Fruit fly (Drosophila melanogaster) Kc167 (cell line): ENCODE measurements around the gene IscU.

Experiments
- Myc ChIP-seq: fragments of >200 bp; optimal IDR thresholded peaks from 2 replicates; lab custom pipeline; 2017; ENCODE audit warnings: missing external identifiers
- Sin3A ChIP-seq: fragments of >200 bp; optimal IDR thresholded peaks from 2 replicates; lab custom pipeline; 2018; ENCODE audit warnings: missing external identifiers
- h ChIP-seq: fragments of >200 bp; optimal IDR thresholded peaks from 3 replicates; lab custom pipeline; 2018; ENCODE audit warnings: missing external identifiers
- insv ChIP-seq: fragments of >200 bp; optimal IDR thresholded peaks from 3 replicates; lab custom pipeline; 2018; ENCODE audit warnings: missing external identifiers
- psq ChIP-seq: fragments of >200 bp; optimal IDR thresholded peaks from 2 replicates; lab custom pipeline; 2017; ENCODE audit warnings: missing external identifiers
- ttk ChIP-seq: sonication (Bioruptor generic); optimal IDR thresholded peaks from 2 replicates; lab custom pipeline; 2017; ENCODE audit warnings: missing external identifiers

DNA sequence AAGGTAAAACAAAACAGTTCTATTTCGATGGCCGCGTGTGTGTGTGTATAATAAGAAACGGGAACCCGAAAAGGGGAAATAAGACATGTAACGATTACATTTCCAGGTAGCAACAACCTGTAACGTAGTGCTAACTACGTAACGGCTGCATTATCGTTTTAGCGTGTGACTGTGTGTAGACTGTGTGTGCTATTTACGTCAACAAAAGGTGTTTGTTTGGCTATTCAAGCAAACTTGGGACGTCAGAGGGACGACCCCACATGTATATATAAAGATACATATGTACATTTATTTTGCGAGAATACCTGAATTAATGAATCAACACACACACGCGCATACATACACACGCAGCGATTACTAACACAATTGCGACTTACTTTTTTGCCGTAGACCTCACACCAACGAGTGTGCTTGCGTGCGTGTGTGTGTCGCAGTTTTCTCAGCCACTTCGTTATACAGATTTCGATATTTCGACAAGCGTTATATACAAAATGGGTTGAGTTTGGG lies 4.4 kb downstream of the IscU start:
- TF ChIP-seq psq (lab: Kevin White, UChicago) (no peak), h (lab: Kevin White, UChicago) (no peak), Myc (no peak), ttk (no peak), insv (lab: Kevin White, UChicago) (no peak), Sin3A (no peak)
